Worm (Caenorhabditis elegans): ENCODE results near the gene R08D7.5.
A peak's percentile ranks its signal among the peaks of the same experiment; 100 is the strongest.

Gene R08D7.5

DNA sequence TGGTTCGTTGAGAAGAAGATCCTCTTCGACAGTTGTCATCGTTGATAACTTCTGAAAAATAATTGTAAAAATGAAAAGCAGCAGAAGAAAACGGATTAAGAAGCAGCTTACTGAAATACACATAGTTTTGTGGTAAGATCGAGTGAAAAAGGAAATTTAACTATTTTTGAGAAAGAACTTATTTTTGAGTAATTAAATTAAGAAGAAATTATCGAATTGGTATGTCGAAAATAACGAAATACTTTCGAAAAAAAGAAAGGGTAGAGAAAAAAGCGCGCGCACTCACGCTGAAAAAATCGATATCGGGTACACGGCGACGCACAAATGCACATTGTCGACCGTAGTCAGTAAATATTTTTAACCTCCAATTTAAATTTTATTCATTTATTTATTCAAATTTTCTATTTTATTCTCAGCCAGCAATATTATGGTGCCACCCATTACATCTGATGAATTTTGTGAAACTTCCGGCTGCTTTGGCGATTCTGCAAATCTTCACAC, 17.7 kb upstream of the R08D7.5 start, which contains the start of the genes ZK643.5 and ZK643.2 (continued):
- TF ChIP-seq ets-4 (GFP tag; optimal IDR thresholded peaks at IDR 0.05) (no peak), efl-1 (GFP tag; optimal IDR thresholded peaks at IDR 0.05) (peak; percentile 82), lsy-27 (tag; optimal IDR thresholded peaks at IDR 0.05; ENCODE audit: borderline replicate concordance, insufficient read depth) (no peak), B0261.1 (tag; optimal IDR thresholded peaks at IDR 0.05) (no peak), madf-8 (GFP tag; conservative IDR thresholded peaks at IDR 0.05) (peak; percentile 51), ZK185.1 (tag; optimal IDR thresholded peaks at IDR 0.05; ENCODE audit: poor library complexity, severe bottlenecking) (no peak), lag-1 (GFP tag; IDR thresholded peaks at IDR 0.05) (no peak), snpc-3.4 (tag; optimal IDR thresholded peaks at IDR 0.05) (peak; percentile 57), F33H1.4 (GFP tag; IDR thresholded peaks at IDR 0.05) (no peak), let-526 (GFP tag; IDR thresholded peaks at IDR 0.05) (no peak), bed-2 (GFP tag; IDR thresholded peaks at IDR 0.05) (no peak), hlh-26 (GFP tag; conservative IDR thresholded peaks at IDR 0.05) (no peak), dpl-1 (GFP tag; optimal IDR thresholded peaks at IDR 0.05) (peak; percentile 63), ztf-22 (GFP tag; optimal IDR thresholded peaks at IDR 0.05) (no peak), fkh-3 (tag; optimal IDR thresholded peaks at IDR 0.05) (no peak), repo-1 (tag; optimal IDR thresholded peaks at IDR 0.05) (no peak), T26A5.8 (tag; optimal IDR thresholded peaks at IDR 0.05) (no peak), xnd-1 (tag; optimal IDR thresholded peaks at IDR 0.05) (no peak), hsf-1 (GFP tag; IDR thresholded peaks at IDR 0.05) (no peak), F55B11.4 (tag; optimal IDR thresholded peaks at IDR 0.05; ENCODE audit: borderline replicate concordance, insufficient read depth) (no peak), sptf-2 (GFP tag; optimal IDR thresholded peaks at IDR 0.05) (no peak), F10E7.11 (tag; optimal IDR thresholded peaks at IDR 0.05) (no peak), F23B12.7 (tag; optimal IDR thresholded peaks at IDR 0.05; ENCODE audit: insufficient read depth) (peak; percentile 36), lin-54 (GFP tag; optimal IDR thresholded peaks at IDR 0.05) (peak; percentile 70), hmg-1.2 (GFP tag; IDR thresholded peaks at IDR 0.05) (no peak; the same call in 1 of the 2 replicates), C17E4.6 (GFP tag; IDR thresholded peaks at IDR 0.05) (no peak), tbx-9 (tag; optimal IDR thresholded peaks at IDR 0.05; ENCODE audit: borderline replicate concordance) (no peak), ceh-79 (tag; optimal IDR thresholded peaks at IDR 0.05) (no peak), ztf-25 (GFP tag; IDR thresholded peaks at IDR 0.05) (no peak), sdz-38 (tag; optimal IDR thresholded peaks at IDR 0.05) (no peak), rec-8 (tag; optimal IDR thresholded peaks at IDR 0.05) (no peak), rpc-1 (optimal IDR thresholded peaks at IDR 0.05) (no peak), rpc-1 (tag; optimal IDR thresholded peaks at IDR 0.05) (no peak), die-1 (tag; optimal IDR thresholded peaks at IDR 0.05) (no peak), hlh-12 (tag; optimal IDR thresholded peaks at IDR 0.05) (no peak), mxl-1 (tag; optimal IDR thresholded peaks at IDR 0.05) (no peak), ceh-100 (GFP tag; IDR thresholded peaks at IDR 0.05) (no peak), C06A6.2 (GFP tag; conservative IDR thresholded peaks at IDR 0.05) (no peak), ztf-3 (GFP tag; optimal IDR thresholded peaks at IDR 0.05) (no peak), Y56A3A.18 (GFP tag; IDR thresholded peaks at IDR 0.05) (no peak), F22D6.2 (tag; optimal IDR thresholded peaks at IDR 0.05) (no peak), zim-3 (tag; optimal IDR thresholded peaks at IDR 0.05) (no peak), Y53F4B.3 (GFP tag; IDR thresholded peaks at IDR 0.05) (no peak), chd-7 (tag; optimal IDR thresholded peaks at IDR 0.05) (no peak), akir-1 (GFP tag; optimal IDR thresholded peaks at IDR 0.05) (no peak), F49E8.2 (tag; optimal IDR thresholded peaks at IDR 0.05; ENCODE audit: insufficient read depth) (no peak), egrh-3 (GFP tag; IDR thresholded peaks at IDR 0.05) (no peak), ztf-6 (GFP tag; IDR thresholded peaks at IDR 0.05) (no peak), nfyb-1 (GFP tag; IDR thresholded peaks at IDR 0.05) (0 out of 2 replicates have a peak, but pooled peaks have one; percentile 11)
